Worm (Caenorhabditis elegans) whole organism, L2 larva: ENCODE data around the gene M18.6.

Source experiments
- ZK546.5 ChIP-seq: sonication (generic microtip); optimal IDR thresholded peaks from 2 replicates; lab custom pipeline; 2017; ENCODE audit warnings: missing biosample characterization, missing genetic modification characterization
- alr-1 ChIP-seq: fragments of 150-350 bp; optimal IDR thresholded peaks from 2 replicates; lab custom pipeline; 2014; ENCODE audit warnings: missing biosample characterization, missing genetic modification characterization
- blmp-1 ChIP-seq: sonication (generic microtip); optimal IDR thresholded peaks from 2 replicates; lab custom pipeline; 2017; ENCODE audit warnings: missing genetic modification characterization, mild to moderate bottlenecking, missing compliant biosample characterization, antibody characterized with exemption, moderate library complexity; ENCODE audit not compliant: insufficient read depth
- crh-2 ChIP-seq: sonication (generic microtip); optimal IDR thresholded peaks from 2 replicates; lab custom pipeline; 2017; ENCODE audit warnings: missing biosample characterization, missing genetic modification characterization
- elt-3 ChIP-seq: sonication (generic microtip); optimal IDR thresholded peaks from 2 replicates; lab custom pipeline; 2017; ENCODE audit warnings: missing biosample characterization, missing genetic modification characterization
- nhr-237 ChIP-seq: fragments of 150-350 bp; optimal IDR thresholded peaks from 2 replicates; lab custom pipeline; 2014; ENCODE audit warnings: missing biosample characterization, missing genetic modification characterization
- snpc-4 ChIP-seq: fragments of 150-350 bp; optimal IDR thresholded peaks from 2 replicates; lab custom pipeline; 2014; ENCODE audit warnings: missing biosample characterization, missing genetic modification characterization
- unc-39 ChIP-seq: fragments of 150-350 bp; optimal IDR thresholded peaks from 2 replicates; lab custom pipeline; 2014; ENCODE audit warnings: missing biosample characterization, missing genetic modification characterization
- unc-62 ChIP-seq: fragments of 150-350 bp; optimal IDR thresholded peaks from 2 replicates; lab custom pipeline; 2014; ENCODE audit warnings: missing biosample characterization, missing genetic modification reagents, missing genetic modification characterization
- ztf-11 ChIP-seq: sonication (generic microtip); optimal IDR thresholded peaks from 2 replicates; lab custom pipeline; 2017; ENCODE audit warnings: missing biosample characterization, missing genetic modification characterization

- no peak for TF ChIP-seq unc-39
- no peak for TF ChIP-seq nhr-237
- TF ChIP-seq snpc-4 = no peak
- no peak for TF ChIP-seq ZK546.5 (tag; lab: Kevin White, UChicago)
- TF ChIP-seq unc-62 (GFP tag; lab: Kevin White, UChicago) = no peak
- TF ChIP-seq blmp-1 (tag; lab: Kevin White, UChicago) = no peak
- TF ChIP-seq elt-3 (tag; lab: Kevin White, UChicago) = no peak
- TF ChIP-seq crh-2 = no peak
- TF ChIP-seq ztf-11 (tag; lab: Kevin White, UChicago) = no peak
- TF ChIP-seq alr-1 (tag; lab: Kevin White, UChicago) = no peak
These were observed 574 bp upstream of the M18.6 start for ce11 chrIV:12120536-12120935.
